Worm (Caenorhabditis elegans): Measurements from ENCODE around the gene pes-1.

ce11 chrIV:5031346-5031745, 28.8 kb downstream of the pes-1 start:
- no peak for TF ChIP-seq snpc-4 (tag; optimal IDR thresholded peaks at IDR 0.05)
- no peak for TF ChIP-seq ama-1 (optimal IDR thresholded peaks at IDR 0.05)
- TF ChIP-seq zag-1 (tag; optimal IDR thresholded peaks at IDR 0.05): no peak
- no peak for TF ChIP-seq nhr-6 (tag; optimal IDR thresholded peaks at IDR 0.05)
- no peak for TF ChIP-seq egl-27 (tag; optimal IDR thresholded peaks at IDR 0.05)
- no peak for TF ChIP-seq elt-3 (tag; optimal IDR thresholded peaks at IDR 0.05)
- TF ChIP-seq unc-62 (GFP tag; optimal IDR thresholded peaks at IDR 0.05): no peak
- no peak for TF ChIP-seq ztf-11 (tag; optimal IDR thresholded peaks at IDR 0.05)
- no peak for TF ChIP-seq unc-39 (tag; optimal IDR thresholded peaks at IDR 0.05)
- no peak for TF ChIP-seq elt-1 (tag; optimal IDR thresholded peaks at IDR 0.05)

Data from whole organism, L2 larva.